Worm (Caenorhabditis elegans) whole organism, L1 larva: ENCODE data around the gene bus-8B.

Experiments used
- aha-1 ChIP-seq: fragments of 150-350 bp; optimal IDR thresholded peaks from 2 replicates; lab custom pipeline; 2014; ENCODE audit warnings: missing biosample characterization, missing genetic modification characterization
- alr-1 ChIP-seq: fragments of 200-800 bp; sonication (Bioruptor generic); optimal IDR thresholded peaks from 2 replicates; lab custom pipeline; 2018; ENCODE audit warnings: borderline replicate concordance, mild to moderate bottlenecking, missing genetic modification characterization, missing compliant biosample characterization
- ama-1 ChIP-seq: fragments of 150-350 bp; optimal IDR thresholded peaks from 2 replicates; lab custom pipeline; 2014
- ceh-88 ChIP-seq: fragments of 200-800 bp; sonication (Bioruptor generic); IDR thresholded peaks from 2 replicates; pipeline ENCODE4 v1.3.6; 2022; ENCODE audit warnings: missing genetic modification characterization, missing compliant biosample characterization
- dsc-1 ChIP-seq: sonication (generic microtip); optimal IDR thresholded peaks from 2 replicates; lab custom pipeline; 2016; ENCODE audit warnings: mild to moderate bottlenecking, missing genetic modification characterization, missing compliant biosample characterization
- efl-1 ChIP-seq, 4 experiments: fragments of 150-350 bp; optimal IDR thresholded peaks in 3 of 4; peaks in 1 of 4; 1 replicate in 1 of 4; 2 replicates in 3 of 4; lab custom pipeline; 2014; ENCODE audit warnings: missing biosample characterization in 2 of 4, missing genetic modification characterization in 2 of 4, missing genetic modification reagents in 2 of 4
- egl-13 ChIP-seq: sonication (generic microtip); optimal IDR thresholded peaks from 2 replicates; lab custom pipeline; 2016; ENCODE audit warnings: missing genotype, missing genetic modification reagents, missing genetic modification characterization, missing compliant biosample characterization
- elt-2 ChIP-seq: sonication (generic microtip); optimal IDR thresholded peaks from 2 replicates; lab custom pipeline; 2016; ENCODE audit warnings: missing genetic modification characterization, mild to moderate bottlenecking, inconsistent platforms, missing compliant biosample characterization, missing genetic modification reagents
- elt-3 ChIP-seq, 6 experiments: fragments of 150-350 bp in 1 of 6; sonication (generic microtip); optimal IDR thresholded peaks; 2 replicates each; lab custom pipeline; 2017 to 2018; ENCODE audit warnings: missing biosample characterization in 6 of 6, missing genetic modification characterization in 6 of 6, inconsistent platforms in 1 of 6
- fkh-4 ChIP-seq: sonication (generic microtip); optimal IDR thresholded peaks from 2 replicates; lab custom pipeline; 2016; ENCODE audit warnings: missing compliant biosample characterization, missing genetic modification characterization, borderline replicate concordance
- fkh-8 ChIP-seq: sonication (generic microtip); optimal IDR thresholded peaks from 2 replicates; lab custom pipeline; 2016; ENCODE audit warnings: mild to moderate bottlenecking, missing genetic modification characterization, missing compliant biosample characterization
- fos-1 ChIP-seq: fragments of 150-350 bp; optimal IDR thresholded peaks from 2 replicates; lab custom pipeline; 2014; ENCODE audit warnings: missing biosample characterization, missing genetic modification characterization
- hlh-17 ChIP-seq: fragments of 200-800 bp; sonication (Bioruptor generic); optimal IDR thresholded peaks from 2 replicates; lab custom pipeline; 2018; ENCODE audit warnings: missing genetic modification characterization, mild to moderate bottlenecking, missing compliant biosample characterization, moderate library complexity, borderline replicate concordance
- hlh-4 ChIP-seq: sonication (generic microtip); optimal IDR thresholded peaks from 2 replicates; lab custom pipeline; 2016; ENCODE audit warnings: mild to moderate bottlenecking, missing genetic modification characterization, missing compliant biosample characterization
- irx-1 ChIP-seq: sonication (generic microtip); optimal IDR thresholded peaks from 2 replicates; lab custom pipeline; 2016; ENCODE audit warnings: missing genetic modification characterization, missing compliant biosample characterization
- isw-1 ChIP-seq: fragments of 200-800 bp; sonication (Bioruptor generic); IDR thresholded peaks from 2 replicates; pipeline ENCODE4 v1.3.6; 2022; ENCODE audit warnings: missing genetic modification characterization, missing compliant biosample characterization
- lin-13 ChIP-seq: fragments of 150-350 bp; optimal IDR thresholded peaks from 2 replicates; lab custom pipeline; 2014; ENCODE audit warnings: missing biosample characterization, missing genetic modification reagents, missing genetic modification characterization
- lin-14 ChIP-seq: fragments of 200-800 bp; sonication (Bioruptor generic); optimal IDR thresholded peaks from 2 replicates; lab custom pipeline; 2018; ENCODE audit warnings: mild to moderate bottlenecking, missing genetic modification characterization, moderate library complexity, missing compliant biosample characterization
- lin-35 ChIP-seq, 2 experiments: fragments of 150-350 bp; optimal IDR thresholded peaks; 2 replicates each; lab custom pipeline; 2014; ENCODE audit warnings: missing biosample characterization in 2 of 2, missing genetic modification characterization in 2 of 2, missing genetic modification reagents in 2 of 2
- lin-39 ChIP-seq: fragments of 150-350 bp; optimal IDR thresholded peaks from 2 replicates; lab custom pipeline; 2014; ENCODE audit warnings: missing biosample characterization, missing genetic modification reagents, missing genetic modification characterization
- lir-3 ChIP-seq: sonication (generic microtip); optimal IDR thresholded peaks from 2 replicates; lab custom pipeline; 2016; ENCODE audit warnings: mild to moderate bottlenecking, missing genetic modification characterization, moderate library complexity, missing compliant biosample characterization; ENCODE audit not compliant: poor library complexity
- lsy-2 ChIP-seq, 2 experiments: fragments of 150-350 bp; optimal IDR thresholded peaks; 2 replicates each; lab custom pipeline; 2014; ENCODE audit warnings: missing biosample characterization in 2 of 2, missing genetic modification characterization in 2 of 2
- mdl-1 ChIP-seq, 2 experiments: fragments of 150-350 bp; optimal IDR thresholded peaks; 2 replicates each; lab custom pipeline; 2014 to 2017; ENCODE audit warnings: missing biosample characterization in 2 of 2, missing genetic modification characterization in 2 of 2, inconsistent platforms in 1 of 2
- mef-2 ChIP-seq: fragments of 150-350 bp; optimal IDR thresholded peaks from 2 replicates; lab custom pipeline; 2014; ENCODE audit warnings: missing biosample characterization, missing genetic modification characterization
- mep-1 ChIP-seq: fragments of 150-350 bp; optimal IDR thresholded peaks from 2 replicates; lab custom pipeline; 2014; ENCODE audit warnings: missing biosample characterization, missing genetic modification characterization
- nhr-12 ChIP-seq: sonication (generic microtip); optimal IDR thresholded peaks from 2 replicates; lab custom pipeline; 2017; ENCODE audit warnings: missing biosample characterization, missing genetic modification characterization
- nhr-19 ChIP-seq: fragments of 200-800 bp; sonication (Bioruptor generic); conservative IDR thresholded peaks from 2 replicates; pipeline ENCODE4 v1.3.6; 2022; ENCODE audit warnings: missing genetic modification characterization, missing compliant biosample characterization
- nhr-20 ChIP-seq: sonication (generic microtip); optimal IDR thresholded peaks from 2 replicates; lab custom pipeline; 2016; ENCODE audit warnings: mild to moderate bottlenecking, missing genetic modification characterization, missing compliant biosample characterization
- nhr-28 ChIP-seq: fragments of 150-350 bp; optimal IDR thresholded peaks from 2 replicates; lab custom pipeline; 2014; ENCODE audit warnings: missing biosample characterization, missing genetic modification characterization
- nhr-47 ChIP-seq: sonication (generic microtip); optimal IDR thresholded peaks from 2 replicates; lab custom pipeline; 2016; ENCODE audit warnings: mild to moderate bottlenecking, missing genetic modification characterization, moderate library complexity, missing compliant biosample characterization
- nhr-71 ChIP-seq: sonication (generic microtip); optimal IDR thresholded peaks from 2 replicates; lab custom pipeline; 2016; ENCODE audit warnings: mild to moderate bottlenecking, missing genetic modification characterization, moderate library complexity, missing compliant biosample characterization
- nhr-76 ChIP-seq: sonication (generic microtip); optimal IDR thresholded peaks from 2 replicates; lab custom pipeline; 2017; ENCODE audit warnings: missing biosample characterization, missing genetic modification characterization
- nhr-77 ChIP-seq: fragments of 150-350 bp; optimal IDR thresholded peaks from 2 replicates; lab custom pipeline; 2014; ENCODE audit warnings: missing biosample characterization, missing genetic modification characterization
- nhr-85 ChIP-seq: sonication (generic microtip); peaks from one replicate; lab custom pipeline; 2016; ENCODE audit warnings: missing genetic modification characterization, inconsistent platforms, missing compliant biosample characterization
- nhr-90 ChIP-seq: sonication (generic microtip); optimal IDR thresholded peaks from 2 replicates; lab custom pipeline; 2016; ENCODE audit warnings: mild to moderate bottlenecking, missing genetic modification characterization, missing compliant biosample characterization; ENCODE audit not compliant: poor library complexity
- pag-3 ChIP-seq: sonication (generic microtip); optimal IDR thresholded peaks from 2 replicates; lab custom pipeline; 2017; ENCODE audit warnings: missing genetic modification characterization, mild to moderate bottlenecking, missing compliant biosample characterization, antibody characterized with exemption, borderline replicate concordance; ENCODE audit not compliant: insufficient read depth
- pax-3 ChIP-seq: fragments of 200-800 bp; sonication (Bioruptor generic); optimal IDR thresholded peaks from 2 replicates; lab custom pipeline; 2018; ENCODE audit warnings: mild to moderate bottlenecking, missing genetic modification characterization, moderate library complexity, missing compliant biosample characterization
- sox-4 ChIP-seq: sonication (generic microtip); optimal IDR thresholded peaks from 2 replicates; lab custom pipeline; 2016; ENCODE audit warnings: missing genetic modification characterization, missing compliant biosample characterization
- sup-37 ChIP-seq: fragments of 200-800 bp; sonication (Bioruptor generic); optimal IDR thresholded peaks from 2 replicates; lab custom pipeline; 2018; ENCODE audit warnings: mild to moderate bottlenecking, missing genetic modification characterization, missing compliant biosample characterization
- swsn-7 ChIP-seq: sonication (generic microtip); optimal IDR thresholded peaks from 2 replicates; lab custom pipeline; 2016; ENCODE audit warnings: missing genetic modification characterization, missing compliant biosample characterization
- tbx-2 ChIP-seq: sonication (generic microtip); optimal IDR thresholded peaks from 2 replicates; lab custom pipeline; 2016; ENCODE audit warnings: missing genetic modification characterization, missing compliant biosample characterization
- tlp-1 ChIP-seq: fragments of 150-350 bp; optimal IDR thresholded peaks from 2 replicates; lab custom pipeline; 2014; ENCODE audit warnings: missing biosample characterization, missing genetic modification characterization
- unc-130 ChIP-seq: fragments of 150-350 bp; optimal IDR thresholded peaks from 2 replicates; lab custom pipeline; 2017; ENCODE audit warnings: missing biosample characterization, missing genetic modification characterization, inconsistent platforms
- unc-62 ChIP-seq: fragments of 150-350 bp; optimal IDR thresholded peaks from 2 replicates; lab custom pipeline; 2014; ENCODE audit warnings: missing biosample characterization, missing genetic modification reagents, missing genetic modification characterization
- unc-86 ChIP-seq: sonication (generic microtip); optimal IDR thresholded peaks from 2 replicates; lab custom pipeline; 2016; ENCODE audit warnings: missing genetic modification characterization, missing compliant biosample characterization
- unc-98 ChIP-seq: fragments of 200-800 bp; sonication (Bioruptor generic); IDR thresholded peaks from 2 replicates; pipeline ENCODE4 v1.3.6; 2022; ENCODE audit warnings: missing genetic modification characterization, missing compliant biosample characterization

Gene bus-8B

DNA sequence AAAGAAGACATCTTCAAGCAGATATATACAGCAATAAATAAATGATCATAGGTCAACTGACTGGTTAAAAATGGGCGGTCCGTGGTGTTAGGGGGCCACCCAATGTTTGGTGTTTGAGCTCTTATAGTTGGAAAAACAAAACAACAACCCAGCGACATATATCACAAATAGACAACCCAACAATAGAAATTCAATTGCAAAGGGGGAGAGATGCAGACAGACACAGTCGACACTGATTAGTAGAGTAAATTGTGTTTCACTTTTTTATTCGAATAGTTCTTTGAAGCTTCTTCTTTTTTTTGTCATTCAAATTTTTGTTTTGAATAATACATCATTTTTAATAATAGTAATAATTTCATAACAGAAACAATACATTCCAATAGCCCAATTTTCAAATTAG, 22.3 kb downstream of the bus-8B start (continued):
- no peak for TF ChIP-seq nhr-47 (tag; lab: Kevin White, UChicago)

DNA sequence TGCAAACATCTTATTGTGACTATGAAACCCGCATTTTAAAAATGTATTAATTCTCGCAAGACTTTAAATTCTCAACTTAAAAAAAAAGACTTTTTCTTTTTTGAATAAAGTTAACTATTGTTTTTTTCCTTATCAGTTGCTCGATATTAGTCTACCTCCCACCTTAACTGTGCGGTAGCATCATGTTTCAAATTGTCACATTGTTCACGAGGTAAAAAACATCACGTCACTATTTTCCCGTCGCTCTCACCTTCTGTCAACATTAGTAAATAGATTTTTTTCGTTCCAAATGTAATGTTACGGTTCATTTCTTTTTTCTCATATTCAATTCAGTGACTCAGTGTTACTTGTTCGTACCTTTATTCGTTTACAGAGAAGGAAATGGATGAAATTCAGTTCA, 23.2 kb downstream of the bus-8B start:
- TF ChIP-seq nhr-20 (tag; lab: Kevin White, UChicago) = peak; percentile 29
- no peak for TF ChIP-seq lir-3 (tag; lab: Kevin White, UChicago)
- no peak for TF ChIP-seq lin-35 (GFP tag; optimal IDR thresholded peaks at IDR 0.05; lab: Kevin White, UChicago)
- peak; percentile 27 for TF ChIP-seq lin-14 (GFP tag; lab: Kevin White, UChicago)
- TF ChIP-seq hlh-17 = no peak
- no peak for TF ChIP-seq elt-3 (tag; optimal IDR thresholded peaks at IDR 0.05; lab: Kevin White, UChicago)
- TF ChIP-seq nhr-85 = peak; percentile 67
- TF ChIP-seq nhr-71 = peak; percentile 13
- TF ChIP-seq, all 84 proteins: peak for 4

DNA sequence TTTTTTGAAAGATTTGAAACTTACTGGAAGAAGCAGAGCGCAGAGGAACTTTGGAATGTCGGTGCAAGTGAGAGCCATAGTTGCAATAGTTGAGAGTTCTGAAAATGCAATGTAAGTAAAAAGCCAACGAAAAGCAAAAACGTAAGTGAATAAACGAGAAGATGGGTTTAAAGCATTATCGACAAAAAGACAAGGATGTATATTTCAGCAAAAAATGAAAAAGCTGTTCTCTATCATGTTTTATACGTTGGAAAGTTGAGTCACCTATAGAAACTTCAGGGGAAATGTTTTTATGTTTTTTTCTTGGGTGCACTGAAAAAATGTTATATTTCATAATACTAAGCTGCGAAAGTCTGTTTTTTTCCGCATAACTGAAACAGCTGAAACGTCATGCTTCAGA, 23.9 kb downstream of the bus-8B start, which contains the start of gene T23F2.5:
T23F2.5 (minus strand) TSS at position 101 of the 400 bp plus-strand sequence.
- no peak for TF ChIP-seq irx-1 (tag; lab: Kevin White, UChicago)
- TF ChIP-seq mdl-1 (tag; optimal IDR thresholded peaks at IDR 0.05; lab: Kevin White, UChicago) = no peak
- no peak for TF ChIP-seq efl-1 (optimal IDR thresholded peaks at IDR 0.05; lab: Kevin White, UChicago)
- peak in 1 of 2 experiments; percentile 56 for TF ChIP-seq efl-1 (GFP tag; optimal IDR thresholded peaks at IDR 0.05 in 1 of 2; lab: Kevin White, UChicago)
- no peak for TF ChIP-seq lin-39 (tag; lab: Kevin White, UChicago)
- no peak for TF ChIP-seq unc-130 (tag; lab: Kevin White, UChicago)
- TF ChIP-seq sox-4 (tag; lab: Kevin White, UChicago) = no peak
- no peak for TF ChIP-seq nhr-12 (tag; lab: Kevin White, UChicago)
- TF ChIP-seq tbx-2 = no peak
- TF ChIP-seq fkh-8 (tag; lab: Kevin White, UChicago) = peak; percentile 13

DNA sequence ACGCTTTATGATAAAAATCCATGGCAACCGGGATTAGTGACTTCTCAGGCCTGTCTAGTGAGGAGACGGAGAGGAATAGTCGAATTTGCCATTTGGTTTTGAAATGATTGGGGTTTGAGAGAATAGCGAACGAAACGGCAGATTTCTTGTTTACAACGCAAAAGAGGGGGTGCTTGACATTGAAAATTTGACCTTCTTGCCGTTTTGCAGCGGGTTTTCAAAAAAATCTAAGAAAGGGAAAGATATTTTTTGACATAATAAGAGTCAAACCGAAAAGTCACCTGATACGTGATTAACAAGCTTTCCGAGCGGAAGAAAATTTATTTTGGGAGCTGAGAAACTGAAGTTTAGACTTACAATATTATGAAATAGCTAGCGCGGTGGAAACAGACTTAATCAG, 24.7 kb downstream of the bus-8B start:
- TF ChIP-seq unc-130 (tag; lab: Kevin White, UChicago) (no peak), isw-1 (GFP tag; lab: Robert Waterston, UW) (no peak), alr-1 (tag; lab: Kevin White, UChicago) (no peak), dsc-1 (tag; lab: Kevin White, UChicago) (no peak), pax-3 (tag; lab: Kevin White, UChicago) (no peak), nhr-19 (no peak), mef-2 (no peak), nhr-76 (tag; lab: Kevin White, UChicago) (no peak), lsy-2 (tag; optimal IDR thresholded peaks at IDR 0.05; lab: Kevin White, UChicago) (no peak), ceh-88 (no peak), swsn-7 (tag; lab: Kevin White, UChicago) (no peak), tlp-1 (tag; lab: Kevin White, UChicago) (no peak), tbx-2 (no peak), egl-13 (tag; lab: Kevin White, UChicago) (no peak), hlh-4 (tag; lab: Kevin White, UChicago) (no peak), sox-4 (tag; lab: Kevin White, UChicago) (no peak), nhr-28 (tag; lab: Kevin White, UChicago) (no peak), fos-1 (tag; lab: Kevin White, UChicago) (no peak), elt-2 (no peak), ama-1 (lab: Kevin White, UChicago) (no peak), fkh-4 (tag; lab: Kevin White, UChicago) (no peak), nhr-71 (peak; percentile 17), unc-62 (GFP tag; lab: Kevin White, UChicago) (no peak), nhr-20 (tag; lab: Kevin White, UChicago) (peak; percentile 6), pag-3 (tag; lab: Kevin White, UChicago) (no peak), lin-13 (no peak), aha-1 (tag; lab: Kevin White, UChicago) (no peak), unc-86 (tag; lab: Kevin White, UChicago) (no peak), unc-98 (GFP tag; lab: Robert Waterston, UW) (no peak), nhr-77 (tag; lab: Kevin White, UChicago) (no peak), mep-1 (tag; lab: Kevin White, UChicago) (no peak), sup-37 (GFP tag; lab: Kevin White, UChicago) (no peak), nhr-90 (tag; lab: Kevin White, UChicago) (no peak), elt-3 (tag; optimal IDR thresholded peaks at IDR 0.05; lab: Kevin White, UChicago) (no peak), nhr-12 (tag; lab: Kevin White, UChicago) (no peak)
